Fruit fly (Drosophila melanogaster) Kc167 (cell line): ENCODE results near the gene CG7985.

Experiments
- h ChIP-seq: fragments of >200 bp; optimal IDR thresholded peaks from 3 replicates; lab custom pipeline; 2018; ENCODE audit warnings: missing external identifiers
- insv ChIP-seq: fragments of >200 bp; optimal IDR thresholded peaks from 3 replicates; lab custom pipeline; 2018; ENCODE audit warnings: missing external identifiers
- psq ChIP-seq: fragments of >200 bp; optimal IDR thresholded peaks from 2 replicates; lab custom pipeline; 2017; ENCODE audit warnings: missing external identifiers
- ttk ChIP-seq: sonication (Bioruptor generic); optimal IDR thresholded peaks from 2 replicates; lab custom pipeline; 2017; ENCODE audit warnings: missing external identifiers

dm6 chr3R:18151820-18152219 is 47.8 kb upstream of the CG7985 start, which contains the start of gene CG14316:
- TF ChIP-seq psq, result no peak
- TF ChIP-seq insv (lab: Kevin White, UChicago), result no peak
- no peak for TF ChIP-seq h (lab: Kevin White, UChicago)
- TF ChIP-seq ttk (lab: Kevin White, UChicago), result no peak
